Fruit fly (Drosophila melanogaster) whole organism, embryonic: ENCODE data around the gene CG10996.

Experiments
- Atf-2 ChIP-seq: fragments of 200-800 bp; sonication (Bioruptor generic); optimal IDR thresholded peaks from 2 replicates; lab custom pipeline; 2016; ENCODE audit warnings: missing biosample characterization, missing genetic modification characterization
- CG12071 ChIP-seq: fragments of 200-800 bp; sonication (Bioruptor generic); optimal IDR thresholded peaks from 3 replicates; lab custom pipeline; 2018; ENCODE audit warnings: missing biosample characterization, mild to moderate bottlenecking, missing genetic modification characterization
- CG12391 ChIP-seq: fragments of 200-800 bp; sonication (Bioruptor generic); optimal IDR thresholded peaks from 3 replicates; lab custom pipeline; 2018; ENCODE audit warnings: missing biosample characterization, mild to moderate bottlenecking, missing genetic modification characterization, moderate library complexity
- CG13424 ChIP-seq: fragments of 200-800 bp; sonication (Bioruptor generic); optimal IDR thresholded peaks from 2 replicates; lab custom pipeline; 2019; ENCODE audit warnings: missing biosample characterization, mild to moderate bottlenecking, missing genetic modification characterization, moderate library complexity
- CG15514 ChIP-seq: fragments of 200-800 bp; sonication (Bioruptor generic); optimal IDR thresholded peaks from 3 replicates; lab custom pipeline; 2017; ENCODE audit warnings: missing biosample characterization, missing genetic modification characterization, mild to moderate bottlenecking, moderate library complexity, missing genetic modification reagents
- CG17359 ChIP-seq: fragments of 200-800 bp; sonication (Bioruptor generic); optimal IDR thresholded peaks from 3 replicates; lab custom pipeline; 2018; ENCODE audit warnings: missing biosample characterization, mild to moderate bottlenecking, missing genetic modification characterization, moderate library complexity
- CG17612 ChIP-seq: fragments of 200-800 bp; sonication (Bioruptor generic); IDR thresholded peaks from 2 replicates; pipeline ENCODE4 v1.3.6; 2022; ENCODE audit warnings: missing biosample characterization, missing genetic modification characterization
- CG2712 ChIP-seq: fragments of 200-800 bp; optimal IDR thresholded peaks from 3 replicates; lab custom pipeline; 2019; ENCODE audit warnings: missing biosample characterization, mild to moderate bottlenecking, missing genetic modification characterization, moderate library complexity
- CG3281 ChIP-seq: fragments of 200-800 bp; sonication (Bioruptor generic); optimal IDR thresholded peaks from 3 replicates; lab custom pipeline; 2017; ENCODE audit warnings: missing biosample characterization, mild to moderate bottlenecking, missing genetic modification characterization
- CG33557 ChIP-seq: fragments of 200-800 bp; sonication (Bioruptor generic); optimal IDR thresholded peaks from 2 replicates; lab custom pipeline; 2019; ENCODE audit warnings: missing biosample characterization, mild to moderate bottlenecking, missing genetic modification characterization, moderate library complexity
- CG34376 ChIP-seq: fragments of 200-800 bp; sonication (Bioruptor generic); optimal IDR thresholded peaks from 2 replicates; lab custom pipeline; 2018; ENCODE audit warnings: missing biosample characterization, mild to moderate bottlenecking, missing genetic modification characterization
- CG4854 ChIP-seq: fragments of 200-800 bp; sonication (Bioruptor generic); optimal IDR thresholded peaks from 2 replicates; lab custom pipeline; 2016; ENCODE audit warnings: missing biosample characterization, missing genetic modification characterization, inconsistent platforms
- CG7786 ChIP-seq: fragments of 200-800 bp; sonication (Bioruptor generic); optimal IDR thresholded peaks from 2 replicates; lab custom pipeline; 2016; ENCODE audit warnings: missing biosample characterization, missing genetic modification characterization
- Deaf1 ChIP-seq: fragments of 200-800 bp; optimal IDR thresholded peaks from 3 replicates; lab custom pipeline; 2019; ENCODE audit warnings: missing biosample characterization, mild to moderate bottlenecking, missing genetic modification characterization, moderate library complexity
- H15 ChIP-seq: fragments of 200-800 bp; sonication (Bioruptor generic); IDR thresholded peaks from 3 replicates; pipeline ENCODE4 v1.3.6; 2022; ENCODE audit warnings: missing biosample characterization, missing genetic modification characterization
- Hand ChIP-seq: fragments of 200-800 bp; sonication (Bioruptor generic); optimal IDR thresholded peaks from 2 replicates; lab custom pipeline; 2017; ENCODE audit warnings: mild to moderate bottlenecking, missing biosample characterization, missing genetic modification reagents, missing genetic modification characterization
- Hmr ChIP-seq: fragments of 200-800 bp; sonication (Bioruptor generic); optimal IDR thresholded peaks from 3 replicates; lab custom pipeline; 2017; ENCODE audit warnings: mild to moderate bottlenecking, missing biosample characterization, missing genetic modification reagents, missing genetic modification characterization
- NFAT ChIP-seq: fragments of 200-800 bp; sonication (Bioruptor generic); IDR thresholded peaks from 2 replicates; pipeline ENCODE4 v1.3.6; 2022; ENCODE audit warnings: missing biosample characterization, missing genetic modification characterization
- Nf-YB ChIP-seq: fragments of 200-800 bp; sonication (Bioruptor generic); optimal IDR thresholded peaks from 3 replicates; lab custom pipeline; 2019; ENCODE audit warnings: missing biosample characterization, mild to moderate bottlenecking, missing genetic modification characterization, moderate library complexity
- Nf-YC ChIP-seq: fragments of 200-800 bp; optimal IDR thresholded peaks from 3 replicates; lab custom pipeline; 2019; ENCODE audit warnings: missing biosample characterization, mild to moderate bottlenecking, missing genetic modification characterization, moderate library complexity
- PHDP ChIP-seq: fragments of 200-800 bp; sonication (Bioruptor generic); optimal IDR thresholded peaks from 3 replicates; lab custom pipeline; 2018; ENCODE audit warnings: missing biosample characterization, mild to moderate bottlenecking, missing genetic modification characterization, moderate library complexity
- Ptx1 ChIP-seq: fragments of 200-800 bp; sonication (Bioruptor generic); IDR thresholded peaks from 2 replicates; pipeline ENCODE4 v1.3.6; 2022; ENCODE audit warnings: missing biosample characterization, missing genetic modification characterization
- Sox102F ChIP-seq: fragments of 200-800 bp; sonication (Bioruptor generic); optimal IDR thresholded peaks from 2 replicates; lab custom pipeline; 2018; ENCODE audit warnings: missing biosample characterization, mild to moderate bottlenecking, missing genetic modification characterization, moderate library complexity
- Ssrp ChIP-seq: fragments of 200-800 bp; sonication (Bioruptor generic); optimal IDR thresholded peaks from 2 replicates; lab custom pipeline; 2018; ENCODE audit warnings: missing biosample characterization, mild to moderate bottlenecking, missing genetic modification characterization, moderate library complexity
- aop ChIP-seq: fragments of 200-800 bp; sonication (Bioruptor generic); IDR thresholded peaks from 2 replicates; pipeline ENCODE4 v1.3.6; 2022; ENCODE audit warnings: missing biosample characterization, missing genetic modification characterization
- bsh ChIP-seq, 2 experiments: fragments of 200-800 bp; sonication (Bioruptor generic); optimal IDR thresholded peaks; 2 replicates each; lab custom pipeline; 2017 to 2018; ENCODE audit warnings: mild to moderate bottlenecking in 2 of 2, missing biosample characterization in 2 of 2, missing genetic modification characterization in 2 of 2, moderate library complexity in 1 of 2
- caup ChIP-seq: fragments of 200-800 bp; sonication (Bioruptor generic); optimal IDR thresholded peaks from 3 replicates; lab custom pipeline; 2017; ENCODE audit warnings: missing biosample characterization, mild to moderate bottlenecking, missing genetic modification characterization, moderate library complexity; ENCODE audit not compliant: severe bottlenecking
- chm ChIP-seq: fragments of 200-800 bp; sonication (Bioruptor generic); IDR thresholded peaks from 2 replicates; pipeline ENCODE4 v1.3.6; 2022; ENCODE audit warnings: missing biosample characterization, missing genetic modification characterization
- crc ChIP-seq: fragments of 200-800 bp; sonication (Bioruptor generic); optimal IDR thresholded peaks from 2 replicates; lab custom pipeline; 2016; ENCODE audit warnings: missing biosample characterization, missing genetic modification characterization
- dmrt99B ChIP-seq: fragments of 200-800 bp; sonication (Bioruptor generic); optimal IDR thresholded peaks from 2 replicates; lab custom pipeline; 2018; ENCODE audit warnings: missing biosample characterization, mild to moderate bottlenecking, missing genetic modification characterization, moderate library complexity
- esg ChIP-seq: fragments of 200-800 bp; sonication (Bioruptor generic); conservative IDR thresholded peaks from 2 replicates; pipeline ENCODE4 v1.3.6; 2022; ENCODE audit warnings: missing biosample characterization, missing genetic modification characterization
- eve ChIP-seq, 2 experiments: fragments of >200 bp; optimal IDR thresholded peaks; 2 replicates each; lab custom pipeline; 2017; ENCODE audit warnings: missing biosample characterization in 2 of 2, missing genetic modification characterization in 2 of 2
- kay ChIP-seq: fragments of 200-800 bp; sonication (Bioruptor generic); optimal IDR thresholded peaks from 2 replicates; lab custom pipeline; 2016; ENCODE audit warnings: missing biosample characterization, missing genetic modification characterization
- lab ChIP-seq: fragments of 200-800 bp; sonication (Bioruptor generic); optimal IDR thresholded peaks from 3 replicates; lab custom pipeline; 2017; ENCODE audit warnings: missing biosample characterization, missing genetic modification characterization, mild to moderate bottlenecking, moderate library complexity, missing genetic modification reagents
- lilli ChIP-seq: fragments of 200-800 bp; sonication (Bioruptor generic); optimal IDR thresholded peaks from 3 replicates; lab custom pipeline; 2016; ENCODE audit warnings: missing biosample characterization, missing genetic modification characterization
- lmd ChIP-seq: fragments of 200-800 bp; sonication (Bioruptor generic); IDR thresholded peaks from 2 replicates; pipeline ENCODE4 v1.3.6; 2022; ENCODE audit warnings: missing biosample characterization, missing genetic modification characterization
- nerfin-1 ChIP-seq: fragments of 200-800 bp; sonication (Bioruptor generic); optimal IDR thresholded peaks from 3 replicates; lab custom pipeline; 2019; ENCODE audit warnings: missing biosample characterization, mild to moderate bottlenecking, missing genetic modification characterization, moderate library complexity
- org-1 ChIP-seq: fragments of 200-800 bp; sonication (Bioruptor generic); optimal IDR thresholded peaks from 2 replicates; lab custom pipeline; 2017; ENCODE audit warnings: missing biosample characterization, missing genetic modification characterization
- peb ChIP-seq: fragments of 200-800 bp; sonication (Bioruptor generic); IDR thresholded peaks from 2 replicates; pipeline ENCODE4 v1.3.6; 2022; ENCODE audit warnings: missing biosample characterization, missing genetic modification characterization
- pfk ChIP-seq: fragments of 200-800 bp; sonication (Bioruptor generic); optimal IDR thresholded peaks from 2 replicates; lab custom pipeline; 2018; ENCODE audit warnings: missing biosample characterization, mild to moderate bottlenecking, missing genetic modification characterization, moderate library complexity
- pnt ChIP-seq: fragments of 200-800 bp; sonication (Bioruptor generic); optimal IDR thresholded peaks from 3 replicates; lab custom pipeline; 2016; ENCODE audit warnings: missing biosample characterization, missing genetic modification characterization
- row ChIP-seq: fragments of 200-800 bp; sonication (Bioruptor generic); IDR thresholded peaks from 3 replicates; pipeline ENCODE4 v1.3.6; 2022; ENCODE audit warnings: missing biosample characterization, missing genetic modification characterization
- sd ChIP-seq: fragments of 200-800 bp; sonication (Bioruptor generic); optimal IDR thresholded peaks from 3 replicates; lab custom pipeline; 2018; ENCODE audit warnings: missing biosample characterization, mild to moderate bottlenecking, missing genetic modification characterization, moderate library complexity
- sisA ChIP-seq: fragments of 200-800 bp; sonication (Bioruptor generic); IDR thresholded peaks from 2 replicates; pipeline ENCODE4 v1.3.6; 2022; ENCODE audit warnings: missing biosample characterization, missing genetic modification characterization
- slp2 ChIP-seq: fragments of 200-800 bp; sonication (Bioruptor generic); optimal IDR thresholded peaks from 2 replicates; lab custom pipeline; 2016; ENCODE audit warnings: missing biosample characterization, missing genetic modification characterization
- sqz ChIP-seq: fragments of 200-800 bp; sonication (Bioruptor generic); optimal IDR thresholded peaks from 3 replicates; lab custom pipeline; 2018; ENCODE audit warnings: missing biosample characterization, mild to moderate bottlenecking, missing genetic modification characterization
- sug ChIP-seq: fragments of 200-800 bp; optimal IDR thresholded peaks from 2 replicates; lab custom pipeline; 2019; ENCODE audit warnings: missing biosample characterization, mild to moderate bottlenecking, missing genetic modification characterization, moderate library complexity
- tap ChIP-seq: fragments of 200-800 bp; optimal IDR thresholded peaks from 3 replicates; lab custom pipeline; 2019; ENCODE audit warnings: missing biosample characterization, mild to moderate bottlenecking, missing genetic modification characterization, moderate library complexity

CG10996 gene

dm6 chrX:13788973-13789682 is 8.3 kb downstream of the CG10996 start:
- 0 out of 2 replicates have a peak, but pooled peaks have one; percentile 27 for TF ChIP-seq Ptx1 (GFP tag; lab: Robert Waterston, UW)
- peak; percentile 28 for TF ChIP-seq Nf-YC (tag; lab: Kevin White, UChicago)
- peak; percentile 48 for TF ChIP-seq CG2712 (tag; lab: Kevin White, UChicago)
- peak; percentile 89 for TF ChIP-seq nerfin-1 (tag; lab: Kevin White, UChicago)
- no peak for TF ChIP-seq chm (GFP tag; lab: Robert Waterston, UW)
- TF ChIP-seq CG12071, result peak; percentile 17
- TF ChIP-seq kay (GFP tag; lab: Kevin White, UChicago), result peak; percentile 34
- peak; percentile 20 for TF ChIP-seq sug (tag; lab: Kevin White, UChicago)
- TF ChIP-seq Ssrp (tag; lab: Kevin White, UChicago), result peak; percentile 28
- peak in 1 of 2 experiments; percentile 59 for TF ChIP-seq bsh (GFP tag; optimal IDR thresholded peaks at IDR 0.05; lab: Kevin White, UChicago)
- no peak for TF ChIP-seq CG34376 (GFP tag; lab: Kevin White, UChicago)
- peak in 1 of 2 experiments; percentile 83 for TF ChIP-seq eve (GFP tag; optimal IDR thresholded peaks at IDR 0.05; lab: Kevin White, UChicago)
- TF ChIP-seq Deaf1 (tag; lab: Kevin White, UChicago), result peak; percentile 22
- peak; percentile 11 for TF ChIP-seq Hand (GFP tag; lab: Kevin White, UChicago)
- TF ChIP-seq slp2 (GFP tag; lab: Kevin White, UChicago), result no peak
- no peak for TF ChIP-seq CG17612 (GFP tag; lab: Robert Waterston, UW)
- TF ChIP-seq CG4854 (GFP tag; lab: Kevin White, UChicago), result no peak
- peak; percentile 16 for TF ChIP-seq org-1
- TF ChIP-seq sisA (GFP tag; lab: Robert Waterston, UW), result peak; percentile 24; the same call in 1 of the 2 replicates
- TF ChIP-seq CG13424 (tag; lab: Kevin White, UChicago), result peak; percentile 38
- peak; percentile 44; the same call in 1 of the 2 replicates for TF ChIP-seq lmd (GFP tag; lab: Robert Waterston, UW)
- TF ChIP-seq Sox102F (GFP tag; lab: Kevin White, UChicago), result peak; percentile 52
- peak; percentile 23 for TF ChIP-seq PHDP (tag; lab: Kevin White, UChicago)
- peak; percentile 34 for TF ChIP-seq pnt
- TF ChIP-seq lab, result peak; percentile 47
- TF ChIP-seq Atf-2 (GFP tag; lab: Kevin White, UChicago), result peak; percentile 9
- TF ChIP-seq CG17359, result peak; percentile 37
- peak; percentile 17 for TF ChIP-seq sqz (GFP tag; lab: Kevin White, UChicago)
- no peak for TF ChIP-seq NFAT (GFP tag; lab: Robert Waterston, UW)
- peak; percentile 53 for TF ChIP-seq Hmr (GFP tag; lab: Kevin White, UChicago)
- TF ChIP-seq sd (tag; lab: Kevin White, UChicago), result peak; percentile 23
- 0 out of 2 replicates have a peak, but pooled peaks have one; percentile 16 for TF ChIP-seq esg
- TF ChIP-seq CG12391 (tag; lab: Kevin White, UChicago), result peak; percentile 39
- TF ChIP-seq CG3281 (GFP tag; lab: Kevin White, UChicago), result peak; percentile 21
- TF ChIP-seq dmrt99B, result peak; percentile 65
- TF ChIP-seq aop (GFP tag; lab: Robert Waterston, UW), result no peak
- TF ChIP-seq tap, result peak; percentile 2
- peak; percentile 33 for TF ChIP-seq CG15514 (GFP tag; lab: Kevin White, UChicago)
- no peak for TF ChIP-seq H15 (GFP tag; lab: Robert Waterston, UW)
- no peak for TF ChIP-seq CG33557
- peak; percentile 79 for TF ChIP-seq row (GFP tag; lab: Robert Waterston, UW)
- peak; percentile 2 for TF ChIP-seq crc (GFP tag; lab: Kevin White, UChicago)
- peak; percentile 40 for TF ChIP-seq CG7786 (GFP tag; lab: Kevin White, UChicago)
- no peak for TF ChIP-seq pfk (GFP tag; lab: Kevin White, UChicago)
- no peak for TF ChIP-seq Nf-YB (GFP tag; lab: Kevin White, UChicago)
- TF ChIP-seq caup, result peak; percentile 14
- TF ChIP-seq peb (GFP tag; lab: Robert Waterston, UW), result peak; percentile 38; the same call in 1 of the 2 replicates
- peak; percentile 43 for TF ChIP-seq lilli (GFP tag; lab: Kevin White, UChicago)
